Worm (Caenorhabditis elegans) whole organism, L1 larva: Measurements from ENCODE around the gene hlh-27.

Experiments used
- Y116A8C.19 ChIP-seq: sonication (generic microtip); optimal IDR thresholded peaks from 2 replicates; lab custom pipeline; 2016; ENCODE audit warnings: missing compliant biosample characterization, missing genetic modification characterization, borderline replicate concordance
- aly-2 ChIP-seq: fragments of 150-350 bp; optimal IDR thresholded peaks from 2 replicates; lab custom pipeline; 2014; ENCODE audit warnings: missing biosample characterization, missing genetic modification characterization
- ceh-82 ChIP-seq, 3 experiments: fragments of 150-350 bp in 1 of 3; sonication (generic microtip) in 2 of 3; optimal IDR thresholded peaks; 2 replicates each; lab custom pipeline; 2014 to 2017; ENCODE audit warnings: missing biosample characterization in 3 of 3, missing genetic modification characterization in 3 of 3
- hpl-2 ChIP-seq: fragments of 150-350 bp; optimal IDR thresholded peaks from 2 replicates; lab custom pipeline; 2014; ENCODE audit warnings: missing biosample characterization, missing genetic modification reagents, missing genetic modification characterization
- lin-15B ChIP-seq: fragments of 150-350 bp; sonication (generic microtip); optimal IDR thresholded peaks from 3 replicates; lab custom pipeline; 2014; ENCODE audit warnings: missing biosample characterization, missing genetic modification characterization
- nhr-237 ChIP-seq: fragments of 150-350 bp; optimal IDR thresholded peaks from 2 replicates; lab custom pipeline; 2014; ENCODE audit warnings: missing biosample characterization, missing genetic modification characterization
- nhr-77 ChIP-seq: fragments of 150-350 bp; optimal IDR thresholded peaks from 2 replicates; lab custom pipeline; 2014; ENCODE audit warnings: missing biosample characterization, missing genetic modification characterization

ce11 chrII:5553531-5553930 lies 13.5 kb upstream of the hlh-27 start:
- no peak for TF ChIP-seq ceh-82 (tag; optimal IDR thresholded peaks at IDR 0.05; lab: Kevin White, UChicago)
- no peak for TF ChIP-seq Y116A8C.19 (tag; lab: Kevin White, UChicago)
- no peak for TF ChIP-seq nhr-237 (tag; lab: Kevin White, UChicago)
- no peak for TF ChIP-seq hpl-2 (GFP tag; lab: Kevin White, UChicago)
- no peak for TF ChIP-seq nhr-77
- no peak for TF ChIP-seq aly-2
- TF ChIP-seq lin-15B (tag; lab: Kevin White, UChicago): no peak
